Fruit fly (Drosophila melanogaster): ENCODE measurements around the gene CG14431.

The CG14431 gene

dm6 chrX:6994473-6995179 is 86.5 kb downstream of the CG14431 start:
- TF ChIP-seq pan (optimal IDR thresholded peaks at IDR 0.05) (no peak), EcR (GFP tag; optimal IDR thresholded peaks at IDR 0.05) (no peak), psq (optimal IDR thresholded peaks at IDR 0.05) (no peak), CG8478 (optimal IDR thresholded peaks at IDR 0.05) (no peak), Dll (optimal IDR thresholded peaks at IDR 0.05) (no peak), usp (GFP tag; optimal IDR thresholded peaks at IDR 0.05) (no peak)

- no peak for TF ChIP-seq Dll (optimal IDR thresholded peaks at IDR 0.05)
- no peak for TF ChIP-seq CG8478 (optimal IDR thresholded peaks at IDR 0.05)
- TF ChIP-seq pan (optimal IDR thresholded peaks at IDR 0.05), result no peak
- no peak for TF ChIP-seq EcR (GFP tag; optimal IDR thresholded peaks at IDR 0.05)
- no peak for TF ChIP-seq usp (GFP tag; optimal IDR thresholded peaks at IDR 0.05)
- TF ChIP-seq psq (optimal IDR thresholded peaks at IDR 0.05), result no peak
Observed at dm6 chrX:6995258-6995657, 87.2 kb downstream of the CG14431 start.

- TF ChIP-seq psq (optimal IDR thresholded peaks at IDR 0.05), result no peak
- TF ChIP-seq CG8478 (optimal IDR thresholded peaks at IDR 0.05), result no peak
Observed at dm6 chrX:6996130-6996529, 88.1 kb downstream of the CG14431 start.

dm6 chrX:6996965-6997652 is 89.0 kb downstream of the CG14431 start:
- TF ChIP-seq pan (optimal IDR thresholded peaks at IDR 0.05) (no peak), Dll (optimal IDR thresholded peaks at IDR 0.05) (no peak), usp (GFP tag; optimal IDR thresholded peaks at IDR 0.05) (no peak), psq (optimal IDR thresholded peaks at IDR 0.05) (no peak), EcR (GFP tag; optimal IDR thresholded peaks at IDR 0.05) (no peak), CG8478 (optimal IDR thresholded peaks at IDR 0.05) (no peak)

- TF ChIP-seq EcR (GFP tag; optimal IDR thresholded peaks at IDR 0.05), result no peak
Observed at dm6 chrX:6997653-6998491, 89.8 kb downstream of the CG14431 start.

- TF ChIP-seq usp (GFP tag; optimal IDR thresholded peaks at IDR 0.05), result no peak
- TF ChIP-seq EcR (GFP tag; optimal IDR thresholded peaks at IDR 0.05), result peak in 1 of 2 experiments; percentile 1
- TF ChIP-seq Dll (optimal IDR thresholded peaks at IDR 0.05), result peak; percentile 78
Observed at dm6 chrX:6998492-6998852, 90.4 kb downstream of the CG14431 start, which contains the start of gene Inx2. Gene Inx2, plus strand, starts transcription at chrX:6998672.

dm6 chrX:7000444-7001134 is 92.5 kb downstream of the CG14431 start:
- TF ChIP-seq pan (optimal IDR thresholded peaks at IDR 0.05) (peak; percentile 45), EcR (GFP tag; optimal IDR thresholded peaks at IDR 0.05) (no peak)

dm6 chrX:7001135-7001769 is 93.2 kb downstream of the CG14431 start:
- TF ChIP-seq EcR (GFP tag; optimal IDR thresholded peaks at IDR 0.05) (no peak), pan (optimal IDR thresholded peaks at IDR 0.05) (no peak), CG8478 (optimal IDR thresholded peaks at IDR 0.05) (no peak), Dll (optimal IDR thresholded peaks at IDR 0.05) (no peak), psq (optimal IDR thresholded peaks at IDR 0.05) (no peak), usp (GFP tag; optimal IDR thresholded peaks at IDR 0.05) (no peak)

dm6 chrX:7004101-7004700 is 96.1 kb downstream of the CG14431 start:
- TF ChIP-seq usp (GFP tag; optimal IDR thresholded peaks at IDR 0.05) (no peak), EcR (GFP tag; optimal IDR thresholded peaks at IDR 0.05) (no peak), pan (optimal IDR thresholded peaks at IDR 0.05) (no peak), Dll (optimal IDR thresholded peaks at IDR 0.05) (no peak), psq (optimal IDR thresholded peaks at IDR 0.05) (no peak), CG8478 (optimal IDR thresholded peaks at IDR 0.05) (no peak)

- TF ChIP-seq EcR (GFP tag; optimal IDR thresholded peaks at IDR 0.05) (no peak), Dll (optimal IDR thresholded peaks at IDR 0.05) (no peak), CG8478 (optimal IDR thresholded peaks at IDR 0.05) (no peak), usp (GFP tag; optimal IDR thresholded peaks at IDR 0.05) (no peak), psq (optimal IDR thresholded peaks at IDR 0.05) (no peak), pan (optimal IDR thresholded peaks at IDR 0.05) (no peak)
Observed at dm6 chrX:7005444-7005843, 97.4 kb downstream of the CG14431 start.

dm6 chrX:7007693-7008092 is 99.6 kb downstream of the CG14431 start:
- no peak for TF ChIP-seq CG8478 (optimal IDR thresholded peaks at IDR 0.05)
- TF ChIP-seq Dll (optimal IDR thresholded peaks at IDR 0.05), result no peak
- no peak for TF ChIP-seq usp (GFP tag; optimal IDR thresholded peaks at IDR 0.05)
- TF ChIP-seq EcR (GFP tag; optimal IDR thresholded peaks at IDR 0.05), result no peak
- no peak for TF ChIP-seq psq (optimal IDR thresholded peaks at IDR 0.05)
- no peak for TF ChIP-seq pan (optimal IDR thresholded peaks at IDR 0.05)

All from whole organism.